Fruit fly (Drosophila melanogaster) whole organism, prepupa: ENCODE measurements around the gene CG4872.

ENCODE experiments used
- CG10631 ChIP-seq: fragments of 200-800 bp; sonication (Bioruptor generic); optimal IDR thresholded peaks from 2 replicates; lab custom pipeline; 2016; ENCODE audit warnings: missing biosample characterization, missing genetic modification characterization
- CG11762 ChIP-seq: fragments of 200-800 bp; sonication (Bioruptor generic); optimal IDR thresholded peaks from 3 replicates; lab custom pipeline; 2016; ENCODE audit warnings: missing biosample characterization, missing genetic modification characterization; ENCODE audit not compliant: insufficient read depth
- CG11902 ChIP-seq: fragments of 200-800 bp; sonication (Bioruptor generic); optimal IDR thresholded peaks from 3 replicates; lab custom pipeline; 2016; ENCODE audit warnings: missing biosample characterization, missing genetic modification characterization
- CG15336 ChIP-seq: fragments of 200-800 bp; sonication (Bioruptor generic); IDR thresholded peaks from 2 replicates; pipeline ENCODE4 v1.3.6; 2022; ENCODE audit warnings: missing biosample characterization, missing genetic modification characterization
- CG1621 ChIP-seq: fragments of 200-800 bp; sonication (Bioruptor generic); optimal IDR thresholded peaks from 3 replicates; lab custom pipeline; 2018; ENCODE audit warnings: missing biosample characterization, mild to moderate bottlenecking, missing genetic modification characterization
- CG32006 ChIP-seq: fragments of 200-800 bp; sonication (Bioruptor generic); optimal IDR thresholded peaks from 3 replicates; lab custom pipeline; 2017; ENCODE audit warnings: missing biosample characterization, mild to moderate bottlenecking, missing genetic modification characterization
- CG34406 ChIP-seq: fragments of 200-800 bp; sonication (Bioruptor generic); optimal IDR thresholded peaks from 3 replicates; lab custom pipeline; 2016; ENCODE audit warnings: missing biosample characterization, missing genetic modification characterization
- CG3919 ChIP-seq: fragments of 200-800 bp; sonication (Bioruptor generic); optimal IDR thresholded peaks from 3 replicates; lab custom pipeline; 2016; ENCODE audit warnings: missing biosample characterization, missing genetic modification characterization
- CG4318 ChIP-seq: fragments of 200-800 bp; sonication (Bioruptor generic); optimal IDR thresholded peaks from 3 replicates; lab custom pipeline; 2017; ENCODE audit warnings: missing biosample characterization, mild to moderate bottlenecking, missing genetic modification characterization
- CG6163 ChIP-seq: fragments of 200-800 bp; sonication (Bioruptor generic); IDR thresholded peaks from 3 replicates; pipeline ENCODE4 v1.3.6; 2022; ENCODE audit warnings: missing biosample characterization, missing genetic modification characterization
- CG6276 ChIP-seq: fragments of 200-800 bp; sonication (Bioruptor generic); optimal IDR thresholded peaks from 2 replicates; lab custom pipeline; 2017; ENCODE audit warnings: missing biosample characterization, mild to moderate bottlenecking, missing genetic modification characterization
- CG8119 ChIP-seq: fragments of 200-800 bp; sonication (Bioruptor generic); IDR thresholded peaks from 3 replicates; pipeline ENCODE4 v1.3.6; 2022; ENCODE audit warnings: missing biosample characterization, missing genetic modification characterization
- CG8319 ChIP-seq: fragments of 200-800 bp; sonication (Bioruptor generic); optimal IDR thresholded peaks from 3 replicates; lab custom pipeline; 2016; ENCODE audit warnings: missing biosample characterization, missing genetic modification characterization
- CG8632 ChIP-seq: fragments of 200-800 bp; sonication (Bioruptor generic); optimal IDR thresholded peaks from 3 replicates; lab custom pipeline; 2016; ENCODE audit warnings: missing biosample characterization, missing genetic modification characterization
- CG9139 ChIP-seq: fragments of 200-800 bp; sonication (Bioruptor generic); optimal IDR thresholded peaks from 3 replicates; lab custom pipeline; 2017; ENCODE audit warnings: missing biosample characterization, mild to moderate bottlenecking, missing genetic modification characterization
- Eip75B ChIP-seq: fragments of 200-800 bp; sonication (Bioruptor generic); optimal IDR thresholded peaks from 3 replicates; lab custom pipeline; 2016; ENCODE audit warnings: missing biosample characterization, missing genetic modification characterization
- Eip78C ChIP-seq: fragments of 200-800 bp; sonication (Bioruptor generic); peaks from one replicate; lab custom pipeline; 2016; ENCODE audit warnings: missing biosample characterization, missing genetic modification characterization
- Ets96B ChIP-seq: fragments of 200-800 bp; optimal IDR thresholded peaks from 2 replicates; lab custom pipeline; 2019; ENCODE audit warnings: missing biosample characterization, mild to moderate bottlenecking, missing genetic modification characterization, moderate library complexity
- Gug ChIP-seq: fragments of 200-800 bp; sonication (Bioruptor generic); IDR thresholded peaks from 2 replicates; pipeline ENCODE4 v1.3.6; 2022; ENCODE audit warnings: missing biosample characterization, missing genetic modification characterization
- Hr38 ChIP-seq: sonication (Bioruptor generic); optimal IDR thresholded peaks from 2 replicates; lab custom pipeline; 2016; ENCODE audit warnings: missing biosample characterization, missing genetic modification characterization
- Hr4 ChIP-seq: fragments of 200-800 bp; sonication (Bioruptor generic); optimal IDR thresholded peaks from 3 replicates; lab custom pipeline; 2016; ENCODE audit warnings: missing biosample characterization, missing genetic modification characterization
- Lpt ChIP-seq: fragments of 200-800 bp; sonication (Bioruptor generic); optimal IDR thresholded peaks from 3 replicates; lab custom pipeline; 2016; ENCODE audit warnings: missing biosample characterization, missing genetic modification characterization
- Met ChIP-seq: fragments of 200-800 bp; sonication (Bioruptor generic); optimal IDR thresholded peaks from 3 replicates; lab custom pipeline; 2016; ENCODE audit warnings: missing biosample characterization, missing genetic modification characterization
- OdsH ChIP-seq: fragments of 200-800 bp; sonication (Bioruptor generic); optimal IDR thresholded peaks from 3 replicates; lab custom pipeline; 2016; ENCODE audit warnings: missing biosample characterization, missing genetic modification characterization
- Smox ChIP-seq: fragments of 200-800 bp; sonication (Bioruptor generic); optimal IDR thresholded peaks from 3 replicates; lab custom pipeline; 2016; ENCODE audit warnings: missing biosample characterization, missing genetic modification characterization
- Sox102F ChIP-seq: fragments of 200-800 bp; sonication (Bioruptor generic); optimal IDR thresholded peaks from 2 replicates; lab custom pipeline; 2016; ENCODE audit warnings: missing biosample characterization, mild to moderate bottlenecking, missing genetic modification characterization
- Sox14 ChIP-seq: fragments of 200-800 bp; sonication (Bioruptor generic); optimal IDR thresholded peaks from 3 replicates; lab custom pipeline; 2016; ENCODE audit warnings: missing biosample characterization, missing genetic modification characterization
- achi ChIP-seq: fragments of 200-800 bp; sonication (Bioruptor generic); optimal IDR thresholded peaks from 3 replicates; lab custom pipeline; 2016; ENCODE audit warnings: missing biosample characterization, missing genetic modification characterization
- acj6 ChIP-seq: fragments of 200-800 bp; sonication (Bioruptor generic); optimal IDR thresholded peaks from 3 replicates; lab custom pipeline; 2016; ENCODE audit warnings: missing biosample characterization, missing genetic modification characterization
- cyc ChIP-seq: fragments of 200-800 bp; sonication (Bioruptor generic); optimal IDR thresholded peaks from 3 replicates; lab custom pipeline; 2016; ENCODE audit warnings: missing biosample characterization, missing genetic modification characterization
- dsx ChIP-seq: fragments of 200-800 bp; optimal IDR thresholded peaks from 3 replicates; lab custom pipeline; 2019; ENCODE audit warnings: missing biosample characterization, mild to moderate bottlenecking, missing genetic modification characterization, moderate library complexity; ENCODE audit not compliant: poor library complexity, severe bottlenecking
- eg ChIP-seq: fragments of 200-800 bp; sonication (Bioruptor generic); IDR thresholded peaks from 3 replicates; pipeline ENCODE4 v1.3.6; 2022; ENCODE audit warnings: missing biosample characterization, missing genetic modification characterization
- esn ChIP-seq: fragments of 200-800 bp; sonication (Bioruptor generic); optimal IDR thresholded peaks from 2 replicates; lab custom pipeline; 2016; ENCODE audit warnings: missing biosample characterization, mild to moderate bottlenecking, missing genetic modification characterization, moderate library complexity
- fd59A ChIP-seq: fragments of 200-800 bp; sonication (Bioruptor generic); optimal IDR thresholded peaks from 2 replicates; lab custom pipeline; 2017; ENCODE audit warnings: missing biosample characterization, mild to moderate bottlenecking, missing genetic modification characterization, missing genetic modification reagents
- fd85E ChIP-seq: fragments of 200-800 bp; sonication (Bioruptor generic); optimal IDR thresholded peaks from 3 replicates; lab custom pipeline; 2016; ENCODE audit warnings: missing biosample characterization, missing genetic modification characterization
- fkh ChIP-seq: fragments of 200-800 bp; sonication (Bioruptor generic); optimal IDR thresholded peaks from 3 replicates; lab custom pipeline; 2017; ENCODE audit warnings: missing biosample characterization, mild to moderate bottlenecking, missing genetic modification characterization, moderate library complexity
- net ChIP-seq: fragments of 200-800 bp; sonication (Bioruptor generic); optimal IDR thresholded peaks from 3 replicates; lab custom pipeline; 2016; ENCODE audit warnings: missing biosample characterization, missing genetic modification characterization
- pdm3 ChIP-seq: fragments of 200-800 bp; sonication (Bioruptor generic); optimal IDR thresholded peaks from 3 replicates; lab custom pipeline; 2016; ENCODE audit warnings: missing biosample characterization, missing genetic modification characterization
- salr ChIP-seq, 2 experiments: fragments of 200-800 bp; sonication (Bioruptor generic); optimal IDR thresholded peaks; 3 replicates each; lab custom pipeline; 2016 to 2018; ENCODE audit warnings: missing biosample characterization in 2 of 2, missing genetic modification characterization in 2 of 2, mild to moderate bottlenecking in 1 of 2

Gene CG4872

DNA sequence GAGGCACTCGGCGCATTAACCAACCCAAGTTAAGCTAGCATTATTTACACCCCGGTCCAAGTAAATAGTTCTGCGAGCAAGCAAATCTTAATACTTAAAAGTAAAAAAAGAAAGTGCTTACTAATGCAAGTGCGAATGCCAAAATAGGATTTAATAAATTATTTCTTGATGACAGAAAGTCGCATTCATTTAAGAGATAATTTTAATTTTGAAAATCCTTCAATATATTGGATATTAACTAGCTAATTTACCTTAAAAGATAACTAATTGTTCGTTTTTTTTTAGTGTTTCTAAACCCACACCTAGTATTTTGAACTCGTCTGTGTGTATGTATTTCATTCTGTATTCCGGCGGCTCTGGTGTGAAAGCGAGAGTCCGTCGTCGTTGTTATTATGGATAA, 26.4 kb upstream of the CG4872 start:
- TF ChIP-seq achi (GFP tag; lab: Kevin White, UChicago) (peak; percentile 21), pdm3 (GFP tag; lab: Kevin White, UChicago) (peak; percentile 30), Eip78C (GFP tag; lab: Kevin White, UChicago) (peak; percentile 75), OdsH (peak; percentile 37), CG32006 (GFP tag; lab: Kevin White, UChicago) (peak; percentile 58), CG6163 (GFP tag; lab: Robert Waterston, UW) (0 out of 3 replicates have a peak, but pooled peaks have one; percentile 38), dsx (no peak), CG8119 (GFP tag; lab: Robert Waterston, UW) (peak; percentile 70), net (GFP tag; lab: Kevin White, UChicago) (peak; percentile 2), Hr4 (GFP tag; lab: Kevin White, UChicago) (peak; percentile 43), fd59A (GFP tag; lab: Kevin White, UChicago) (no peak), CG6276 (GFP tag; lab: Kevin White, UChicago) (peak; percentile 60), CG11902 (GFP tag; lab: Kevin White, UChicago) (no peak), acj6 (GFP tag; lab: Kevin White, UChicago) (peak; percentile 4), salr (GFP tag; optimal IDR thresholded peaks at IDR 0.05; lab: Kevin White, UChicago) (no peak), Lpt (GFP tag; lab: Kevin White, UChicago) (no peak), eg (GFP tag; lab: Robert Waterston, UW) (peak; percentile 55; the same call in 2 of the 3 replicates), CG8319 (GFP tag; lab: Kevin White, UChicago) (no peak), CG8632 (GFP tag; lab: Kevin White, UChicago) (peak; percentile 33), Smox (GFP tag; lab: Kevin White, UChicago) (no peak), CG15336 (GFP tag; lab: Robert Waterston, UW) (peak; percentile 75)
- TF ChIP-seq, all 60 proteins: peak for 14

DNA sequence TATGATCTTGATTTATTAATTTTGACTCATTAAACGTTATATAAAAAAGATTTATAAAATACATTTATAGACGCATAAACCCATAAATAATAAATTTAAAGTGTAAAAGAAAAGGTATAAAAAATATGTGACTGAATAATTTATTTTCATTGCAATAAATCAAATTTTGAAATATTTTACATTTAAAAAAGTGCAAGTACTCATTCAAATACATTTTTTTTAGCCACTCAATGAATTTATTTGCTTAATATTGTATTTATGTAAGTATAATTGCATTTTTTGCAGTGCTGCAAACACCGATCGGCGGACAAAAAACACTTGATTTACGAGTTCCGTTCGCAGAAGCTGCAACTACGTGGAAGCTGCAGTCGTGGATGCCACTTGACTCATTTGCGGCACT, 21.4 kb upstream of the CG4872 start:
- TF ChIP-seq Eip75B (GFP tag; lab: Kevin White, UChicago), result no peak
- peak; percentile 12 for TF ChIP-seq esn (GFP tag; lab: Kevin White, UChicago)
- no peak for TF ChIP-seq Sox14 (GFP tag; lab: Kevin White, UChicago)
- TF ChIP-seq fkh (GFP tag; lab: Kevin White, UChicago), result no peak
- TF ChIP-seq Smox (GFP tag; lab: Kevin White, UChicago), result no peak
- no peak for TF ChIP-seq CG9139
- peak; percentile 2 for TF ChIP-seq CG6276 (GFP tag; lab: Kevin White, UChicago)
- no peak for TF ChIP-seq CG8119 (GFP tag; lab: Robert Waterston, UW)
- TF ChIP-seq CG34406 (GFP tag; lab: Kevin White, UChicago), result peak; percentile 24
- TF ChIP-seq net (GFP tag; lab: Kevin White, UChicago), result peak; percentile 21
- TF ChIP-seq acj6 (GFP tag; lab: Kevin White, UChicago), result peak; percentile 20
- peak; percentile 26 for TF ChIP-seq OdsH
- peak in 1 of 2 experiments; percentile 44 for TF ChIP-seq salr (GFP tag; optimal IDR thresholded peaks at IDR 0.05; lab: Kevin White, UChicago)
- no peak for TF ChIP-seq cyc (GFP tag; lab: Kevin White, UChicago)
- peak; percentile 46 for TF ChIP-seq CG4318 (GFP tag; lab: Kevin White, UChicago)
- peak; percentile 67 for TF ChIP-seq CG32006 (GFP tag; lab: Kevin White, UChicago)
- TF ChIP-seq CG8632 (GFP tag; lab: Kevin White, UChicago), result peak; percentile 39
- no peak for TF ChIP-seq Lpt (GFP tag; lab: Kevin White, UChicago)
- TF ChIP-seq pdm3 (GFP tag; lab: Kevin White, UChicago), result peak; percentile 27
- no peak for TF ChIP-seq Ets96B (tag; lab: Kevin White, UChicago)
- TF ChIP-seq Eip78C (GFP tag; lab: Kevin White, UChicago), result peak; percentile 81
- TF ChIP-seq achi (GFP tag; lab: Kevin White, UChicago), result no peak
- peak; percentile 18 for TF ChIP-seq CG10631 (GFP tag; lab: Kevin White, UChicago)
- peak; percentile 44 for TF ChIP-seq Hr4 (GFP tag; lab: Kevin White, UChicago)
- TF ChIP-seq CG1621 (tag; lab: Kevin White, UChicago), result no peak
- peak; percentile 6 for TF ChIP-seq CG3919 (GFP tag; lab: Kevin White, UChicago)
- TF ChIP-seq, all 60 proteins: peak for 15

DNA sequence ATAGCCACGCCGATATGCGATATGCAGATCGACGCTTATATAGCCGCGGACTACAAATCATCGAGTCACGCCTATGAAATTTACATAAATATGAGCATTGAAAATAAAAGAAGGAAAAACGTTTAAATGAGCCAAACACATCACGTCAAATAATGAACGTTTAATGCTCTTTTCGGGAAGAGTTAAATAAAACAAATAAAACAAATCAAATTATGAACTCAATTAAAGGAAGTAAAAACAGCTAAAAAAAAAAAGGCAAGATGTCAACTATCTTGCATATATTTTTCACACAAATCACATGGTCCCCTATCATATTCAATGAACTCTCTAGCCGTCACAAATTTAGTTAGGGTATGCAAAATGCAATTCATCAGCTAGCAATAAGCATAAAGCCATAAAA, 13.5 kb upstream of the CG4872 start:
- no peak for TF ChIP-seq Gug (GFP tag; lab: Robert Waterston, UW)
- TF ChIP-seq Hr38, result no peak
- TF ChIP-seq CG15336 (GFP tag; lab: Robert Waterston, UW), result 0 out of 2 replicates have a peak, but pooled peaks have one; percentile 33
- TF ChIP-seq CG11762 (GFP tag; lab: Kevin White, UChicago), result no peak
- peak; percentile 29 for TF ChIP-seq Hr4 (GFP tag; lab: Kevin White, UChicago)
- TF ChIP-seq pdm3 (GFP tag; lab: Kevin White, UChicago), result no peak
- peak; percentile 39; the same call in 1 of the 3 replicates for TF ChIP-seq CG8119 (GFP tag; lab: Robert Waterston, UW)
- no peak for TF ChIP-seq fd85E
- peak; percentile 49 for TF ChIP-seq Eip78C (GFP tag; lab: Kevin White, UChicago)
- TF ChIP-seq acj6 (GFP tag; lab: Kevin White, UChicago), result no peak
- TF ChIP-seq CG9139, result no peak
- TF ChIP-seq CG3919 (GFP tag; lab: Kevin White, UChicago), result no peak
- no peak for TF ChIP-seq Met
- no peak for TF ChIP-seq dsx
- peak; percentile 19 for TF ChIP-seq CG32006 (GFP tag; lab: Kevin White, UChicago)
- no peak for TF ChIP-seq CG10631 (GFP tag; lab: Kevin White, UChicago)
- TF ChIP-seq Sox102F, result no peak
- no peak for TF ChIP-seq Smox (GFP tag; lab: Kevin White, UChicago)
